Worm (Caenorhabditis elegans) whole organism, midembryonic: ENCODE data around the gene srw-59.
"Not testable (repeated sequence)": the region's sequence is repeated elsewhere in the genome, so short reads cannot be mapped to it uniquely, and the experiment has no call there.

ENCODE experiments used
- T22C8.4 ChIP-seq: fragments of 200-800 bp; sonication (Bioruptor generic); IDR thresholded peaks from 2 replicates; pipeline ENCODE4 v1.3.6; 2022; ENCODE audit warnings: missing genetic modification characterization, missing compliant biosample characterization
- cog-1 ChIP-seq: sonication (generic microtip); optimal IDR thresholded peaks from 2 replicates; lab custom pipeline; 2016; ENCODE audit warnings: missing genetic modification characterization, missing compliant biosample characterization
- flt-1 ChIP-seq: fragments of 200-800 bp; sonication (Bioruptor generic); IDR thresholded peaks from 2 replicates; pipeline ENCODE4 v1.3.6; 2022; ENCODE audit warnings: missing genetic modification characterization, missing compliant biosample characterization
- klf-2 ChIP-seq: fragments of 200-800 bp; sonication (Bioruptor generic); conservative IDR thresholded peaks from 2 replicates; pipeline ENCODE4 v1.3.6; 2022; ENCODE audit warnings: missing genetic modification reagents, missing genetic modification characterization, missing compliant biosample characterization
- med-1 ChIP-seq: sonication (generic microtip); optimal IDR thresholded peaks from 2 replicates; lab custom pipeline; 2017; ENCODE audit warnings: missing genetic modification characterization, mild to moderate bottlenecking, missing compliant biosample characterization, antibody characterized with exemption, missing genetic modification reagents; ENCODE audit not compliant: insufficient read depth
- ref-1 ChIP-seq: fragments of 200-800 bp; sonication (Bioruptor generic); conservative IDR thresholded peaks from 2 replicates; pipeline ENCODE4 v1.3.6; 2022; ENCODE audit warnings: missing genetic modification reagents, missing genetic modification characterization, missing compliant biosample characterization
- tab-1 ChIP-seq: fragments of 200-800 bp; sonication (Bioruptor generic); IDR thresholded peaks from 2 replicates; pipeline ENCODE4 v1.3.6; 2022; ENCODE audit warnings: missing genetic modification characterization, missing compliant biosample characterization
- ztf-23 ChIP-seq: fragments of 200-800 bp; sonication (Bioruptor generic); IDR thresholded peaks from 2 replicates; pipeline ENCODE4 v1.3.6; 2022; ENCODE audit warnings: missing genetic modification reagents, missing genetic modification characterization, missing compliant biosample characterization
- ztf-29 ChIP-seq: fragments of 200-800 bp; sonication (Bioruptor generic); IDR thresholded peaks from 2 replicates; pipeline ENCODE4 v1.3.6; 2022; ENCODE audit warnings: missing genetic modification reagents, missing genetic modification characterization, missing compliant biosample characterization

srw-59 gene

DNA sequence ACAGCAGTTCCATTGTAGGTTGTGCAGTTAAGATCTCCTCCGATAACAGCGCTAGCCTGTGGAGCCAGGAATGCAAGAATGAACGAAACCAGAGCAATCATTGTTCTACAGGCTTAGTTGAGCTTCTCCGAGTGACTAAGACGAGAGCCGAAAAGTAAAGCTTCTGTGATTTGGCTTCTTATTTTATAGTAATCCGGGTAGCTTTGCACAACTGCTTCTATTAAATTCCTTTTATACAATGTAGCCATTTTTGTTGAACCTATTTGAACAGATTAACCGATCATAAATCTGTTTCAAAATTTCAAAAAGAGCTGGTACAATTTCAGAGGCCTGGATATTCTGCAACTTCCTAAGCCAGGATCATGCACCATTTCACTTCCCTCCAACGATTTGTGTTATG, 33.3 kb downstream of the srw-59 start, which contains the start of gene F35E8.9:
Gene F35E8.9, minus strand, starts transcription at position 101 of the 400 bp plus-strand sequence.
- TF ChIP-seq ref-1 (GFP tag; lab: Robert Waterston, UW): no peak
- TF ChIP-seq cog-1: no peak
- no peak for TF ChIP-seq ztf-23 (GFP tag; lab: Robert Waterston, UW)
- TF ChIP-seq klf-2 (GFP tag; lab: Robert Waterston, UW): no peak
- no peak for TF ChIP-seq flt-1
- no peak for TF ChIP-seq T22C8.4 (GFP tag; lab: Robert Waterston, UW)
- TF ChIP-seq med-1 (GFP tag; lab: Kevin White, UChicago): no peak
- no peak for TF ChIP-seq tab-1 (GFP tag; lab: Robert Waterston, UW)

DNA sequence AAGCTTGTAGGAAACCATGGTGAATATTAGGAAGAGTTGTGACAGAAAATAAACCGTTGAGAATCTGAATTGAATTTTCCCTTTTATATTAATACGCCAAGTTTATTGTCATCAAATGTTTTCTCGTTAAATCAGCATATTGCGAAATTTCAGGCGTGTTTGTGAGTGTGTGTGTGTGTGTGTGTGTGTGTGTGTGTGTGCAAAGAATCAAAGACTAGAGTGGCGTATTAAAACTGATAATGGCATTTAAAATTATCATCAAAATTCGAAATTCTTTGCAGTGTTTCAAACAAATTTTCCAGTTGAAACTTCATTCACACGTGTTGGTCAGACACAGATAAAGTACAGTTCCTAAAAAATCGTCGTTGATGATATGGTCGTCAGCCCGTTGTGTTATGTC, 34.9 kb downstream of the srw-59 start, which contains the start of gene gst-38:
Gene gst-38, minus strand, starts transcription at position 152 of the 400 bp plus-strand sequence.
- TF ChIP-seq ztf-29 (GFP tag; lab: Robert Waterston, UW): no peak
- TF ChIP-seq T22C8.4 (GFP tag; lab: Robert Waterston, UW): no peak
- TF ChIP-seq cog-1: no peak
- no peak for TF ChIP-seq klf-2 (GFP tag; lab: Robert Waterston, UW)
- TF ChIP-seq flt-1: no peak
- no peak for TF ChIP-seq ztf-23 (GFP tag; lab: Robert Waterston, UW)
- no peak for TF ChIP-seq med-1 (GFP tag; lab: Kevin White, UChicago)
- TF ChIP-seq ref-1 (GFP tag; lab: Robert Waterston, UW): no peak
- no peak for TF ChIP-seq tab-1 (GFP tag; lab: Robert Waterston, UW)

DNA sequence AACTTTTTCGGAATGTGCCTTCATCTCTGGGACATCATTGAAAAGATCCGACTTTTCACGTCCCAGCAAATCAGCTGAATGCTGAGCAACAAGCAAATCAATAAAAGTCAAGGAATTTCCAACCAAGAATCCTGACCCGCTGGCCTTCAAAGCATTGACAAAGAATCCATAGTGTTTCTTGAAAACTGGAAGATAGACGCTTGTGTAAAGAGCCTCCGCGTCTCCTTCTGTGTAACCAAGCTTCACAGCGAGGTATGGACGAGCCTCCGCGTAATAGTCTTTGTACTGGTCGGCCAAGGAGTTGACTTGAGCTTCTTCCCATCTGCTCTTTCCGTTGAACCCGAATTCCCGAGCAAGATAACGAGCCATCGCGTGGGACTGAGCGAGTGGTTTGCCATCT, 35.5 kb downstream of the srw-59 start:
- TF ChIP-seq cog-1 (no peak), ztf-29 (GFP tag; lab: Robert Waterston, UW) (no peak), ztf-23 (GFP tag; lab: Robert Waterston, UW) (no peak), klf-2 (GFP tag; lab: Robert Waterston, UW) (no peak), ref-1 (GFP tag; lab: Robert Waterston, UW) (no peak), flt-1 (no peak), tab-1 (GFP tag; lab: Robert Waterston, UW) (no peak), T22C8.4 (GFP tag; lab: Robert Waterston, UW) (no peak), med-1 (GFP tag; lab: Kevin White, UChicago) (no peak)

DNA sequence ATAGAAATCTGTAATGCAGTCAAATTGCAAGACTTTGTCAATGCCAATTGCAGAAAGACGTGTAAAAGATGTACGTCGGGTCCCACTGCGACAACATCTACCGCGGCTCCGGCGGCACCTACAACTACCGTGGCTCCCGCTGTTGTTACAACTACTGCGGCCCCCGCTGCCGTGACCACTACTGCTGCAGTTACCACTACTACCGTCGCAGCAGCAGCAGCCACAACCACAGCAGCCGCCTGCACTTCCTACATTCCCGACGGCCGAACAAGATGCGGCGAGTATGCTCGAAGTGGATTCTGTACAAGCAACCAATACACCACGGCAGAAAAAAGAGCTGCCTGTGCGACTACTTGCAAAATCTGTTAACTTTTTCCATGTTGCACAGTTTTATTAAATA, 36.0 kb downstream of the srw-59 start:
- TF ChIP-seq med-1 (GFP tag; lab: Kevin White, UChicago) (no peak), T22C8.4 (GFP tag; lab: Robert Waterston, UW) (no peak), ztf-23 (GFP tag; lab: Robert Waterston, UW) (no peak), ref-1 (GFP tag; lab: Robert Waterston, UW) (no peak), flt-1 (no peak), tab-1 (GFP tag; lab: Robert Waterston, UW) (no peak), cog-1 (no peak), ztf-29 (GFP tag; lab: Robert Waterston, UW) (no peak), klf-2 (GFP tag; lab: Robert Waterston, UW) (no peak)

DNA sequence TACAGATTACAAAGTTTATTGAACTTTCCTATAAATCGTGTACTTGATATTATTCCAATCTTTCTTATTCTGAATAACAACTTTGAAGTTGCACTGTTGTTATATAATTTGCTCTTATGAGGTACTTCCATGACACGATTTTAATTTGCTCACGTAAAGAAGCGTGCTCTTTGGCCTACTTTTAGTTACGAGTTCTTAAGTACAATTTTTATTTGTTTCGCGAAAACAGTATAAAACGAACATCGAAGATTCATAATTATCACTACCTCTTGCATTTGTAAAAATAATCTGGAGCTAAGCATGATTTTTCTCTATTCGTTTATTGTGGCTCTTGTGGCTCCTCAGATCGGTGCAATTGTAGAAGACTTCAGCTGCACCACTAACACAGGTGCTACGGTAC, 37.1 kb downstream of the srw-59 start, which contains the start of gene F35E8.7:
Gene F35E8.7, plus strand, starts transcription at position 301 of the 400 bp plus-strand sequence.
- TF ChIP-seq med-1 (GFP tag; lab: Kevin White, UChicago) (no peak), flt-1 (no peak), ztf-29 (GFP tag; lab: Robert Waterston, UW) (no peak), ref-1 (GFP tag; lab: Robert Waterston, UW) (no peak), ztf-23 (GFP tag; lab: Robert Waterston, UW) (no peak), cog-1 (no peak), klf-2 (GFP tag; lab: Robert Waterston, UW) (no peak), T22C8.4 (GFP tag; lab: Robert Waterston, UW) (no peak), tab-1 (GFP tag; lab: Robert Waterston, UW) (no peak)

DNA sequence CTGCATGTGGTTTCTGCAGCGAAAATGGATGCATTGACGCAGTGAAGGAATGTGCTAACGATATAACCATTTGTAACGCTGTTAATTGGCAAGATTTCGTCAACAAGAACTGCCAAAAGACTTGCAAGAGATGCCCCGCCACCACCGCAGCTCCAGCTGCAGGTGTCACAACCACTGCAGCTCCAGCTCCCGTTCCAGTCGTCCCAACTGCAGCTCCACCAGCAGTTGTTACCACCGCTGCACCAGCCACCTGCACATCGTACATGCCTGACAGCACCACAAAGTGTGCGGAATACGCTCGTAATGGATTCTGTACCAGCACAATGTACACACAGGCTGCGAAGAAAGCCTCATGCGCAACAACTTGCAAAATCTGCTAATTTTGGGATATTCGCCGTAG, 38.1 kb downstream of the srw-59 start:
- TF ChIP-seq ztf-29 (GFP tag; lab: Robert Waterston, UW) (no peak), T22C8.4 (GFP tag; lab: Robert Waterston, UW) (no peak), ref-1 (GFP tag; lab: Robert Waterston, UW) (no peak), tab-1 (GFP tag; lab: Robert Waterston, UW) (no peak), cog-1 (no peak), klf-2 (GFP tag; lab: Robert Waterston, UW) (no peak), flt-1 (no peak), med-1 (GFP tag; lab: Kevin White, UChicago) (no peak), ztf-23 (GFP tag; lab: Robert Waterston, UW) (no peak)

DNA sequence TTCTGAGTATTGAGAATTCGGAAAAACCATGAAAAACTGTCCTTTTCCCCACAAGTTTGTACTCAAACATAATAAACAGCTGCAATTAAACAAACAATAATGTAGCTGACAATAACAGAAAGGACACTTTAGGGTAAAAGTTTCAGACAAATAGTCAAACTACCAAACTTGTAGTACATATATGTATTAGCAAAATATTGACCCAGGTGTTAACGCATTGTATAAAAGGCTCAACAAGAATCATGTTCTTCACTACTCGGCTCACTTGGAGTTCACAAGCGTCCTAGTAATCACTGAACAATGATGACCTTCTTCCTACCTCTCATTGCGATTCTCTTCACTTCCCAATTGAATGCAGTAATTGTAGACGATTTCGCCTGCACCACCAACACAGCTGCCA, 39.0 kb downstream of the srw-59 start, which contains the start of gene F35E8.6:
Gene F35E8.6, plus strand, starts transcription at position 301 of the 400 bp plus-strand sequence.
- TF ChIP-seq T22C8.4 (GFP tag; lab: Robert Waterston, UW) (no peak), ztf-23 (GFP tag; lab: Robert Waterston, UW) (no peak), ref-1 (GFP tag; lab: Robert Waterston, UW) (no peak), tab-1 (GFP tag; lab: Robert Waterston, UW) (no peak)

DNA sequence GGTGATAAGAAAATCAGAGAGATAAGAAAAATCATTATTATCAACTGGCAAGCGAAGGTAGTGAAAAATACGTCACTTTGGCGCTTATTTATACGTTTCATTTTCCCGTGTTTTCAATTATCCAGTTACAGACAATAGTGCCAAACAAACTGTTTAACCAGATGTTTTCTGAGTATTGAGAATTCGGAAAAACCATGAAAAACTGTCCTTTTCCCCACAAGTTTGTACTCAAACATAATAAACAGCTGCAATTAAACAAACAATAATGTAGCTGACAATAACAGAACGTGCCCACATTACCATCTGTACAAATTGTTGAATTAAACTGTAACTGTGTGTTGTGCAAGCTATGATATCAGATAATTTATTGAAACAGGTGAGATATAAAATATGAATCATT, 45.3 kb downstream of the srw-59 start, which contains the start of the genes F35E8.1 and F35E8.2:
Gene F35E8.1, minus strand, starts transcription at position 101 of the 400 bp plus-strand sequence.
Gene F35E8.2, plus strand, starts transcription at position 132 of the 400 bp plus-strand sequence.
- not testable (repeated sequence) for TF ChIP-seq ztf-29 (GFP tag; lab: Robert Waterston, UW); ref-1 (GFP tag; lab: Robert Waterston, UW); cog-1

DNA sequence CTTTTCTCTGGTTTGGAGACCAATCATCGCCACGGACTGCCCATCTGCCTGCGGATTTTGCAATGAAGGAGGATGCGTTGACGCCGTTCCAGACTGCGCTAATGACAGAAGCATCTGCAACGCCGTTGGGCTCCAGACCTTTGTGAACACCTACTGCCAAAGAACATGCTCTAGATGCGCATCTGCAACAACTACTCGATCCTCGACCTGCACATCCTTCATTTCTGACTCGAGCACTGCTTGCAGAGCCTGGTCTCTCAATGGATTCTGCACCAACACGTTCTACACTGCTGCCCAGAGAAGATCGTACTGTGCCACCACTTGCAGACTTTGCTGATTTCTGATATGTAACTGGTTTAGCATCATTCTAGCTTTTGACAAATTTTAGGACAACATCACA, 50.2 kb downstream of the srw-59 start:
- TF ChIP-seq med-1 (GFP tag; lab: Kevin White, UChicago) (no peak), flt-1 (no peak), ref-1 (GFP tag; lab: Robert Waterston, UW) (no peak), T22C8.4 (GFP tag; lab: Robert Waterston, UW) (no peak), klf-2 (GFP tag; lab: Robert Waterston, UW) (no peak)
